Worm (Caenorhabditis elegans): ENCODE measurements around the gene C02B4.3.

DNA sequence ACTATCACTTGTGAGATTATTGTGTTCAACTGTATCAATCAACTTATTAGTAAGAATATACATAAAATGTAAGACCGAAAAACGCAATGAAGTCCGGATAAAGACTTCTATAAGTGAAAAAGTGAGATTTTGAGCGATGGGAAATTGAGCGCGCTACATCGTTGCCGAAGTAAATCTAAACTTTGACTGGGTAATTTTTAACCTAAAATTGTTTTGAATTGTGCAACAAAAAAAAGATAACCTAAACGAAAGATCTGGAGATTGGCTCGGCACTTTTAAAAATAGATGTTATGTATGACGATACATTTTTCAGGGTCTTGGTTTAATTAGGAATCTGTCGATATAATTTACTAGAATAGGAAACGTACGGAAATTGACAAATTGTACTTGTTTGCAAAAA is 3.5 kb upstream of the C02B4.3 start:
- TF ChIP-seq dpl-1 (GFP tag; optimal IDR thresholded peaks at IDR 0.05), result no peak
- TF ChIP-seq jun-1 (tag; optimal IDR thresholded peaks at IDR 0.05), result no peak
- no peak for TF ChIP-seq sox-4 (tag; optimal IDR thresholded peaks at IDR 0.05)
- no peak for TF ChIP-seq efl-1 (optimal IDR thresholded peaks at IDR 0.05)
- no peak for TF ChIP-seq efl-1 (GFP tag; optimal IDR thresholded peaks at IDR 0.05 in 1 of 2)
- no peak for TF ChIP-seq sup-37 (GFP tag; optimal IDR thresholded peaks at IDR 0.05)
